Fruit fly (Drosophila melanogaster) whole organism, embryonic: ENCODE data around the gene srp.

Experiments
- Atf-2 ChIP-seq: fragments of 200-800 bp; sonication (Bioruptor generic); optimal IDR thresholded peaks from 2 replicates; lab custom pipeline; 2016; ENCODE audit warnings: missing biosample characterization, missing genetic modification characterization
- CG10267 ChIP-seq: fragments of 200-800 bp; sonication (Bioruptor generic); optimal IDR thresholded peaks from 2 replicates; lab custom pipeline; 2018; ENCODE audit warnings: missing biosample characterization, mild to moderate bottlenecking, missing genetic modification characterization, moderate library complexity
- CG10959 ChIP-seq: fragments of 200-800 bp; sonication (Bioruptor generic); IDR thresholded peaks from 2 replicates; pipeline ENCODE4 v1.3.6; 2022; ENCODE audit warnings: missing biosample characterization, missing genetic modification characterization
- CG10979 ChIP-seq: fragments of 200-800 bp; sonication (Bioruptor generic); optimal IDR thresholded peaks from 2 replicates; lab custom pipeline; 2018; ENCODE audit warnings: missing biosample characterization, mild to moderate bottlenecking, missing genetic modification characterization, moderate library complexity
- CG13775 ChIP-seq: fragments of 200-800 bp; sonication (Bioruptor generic); optimal IDR thresholded peaks from 3 replicates; lab custom pipeline; 2017; ENCODE audit warnings: missing biosample characterization, mild to moderate bottlenecking, missing genetic modification characterization
- CG14050 ChIP-seq: fragments of 200-800 bp; sonication (Bioruptor generic); IDR thresholded peaks from 3 replicates; pipeline ENCODE4 v1.3.6; 2022; ENCODE audit warnings: missing biosample characterization, missing genetic modification characterization
- CG14860 ChIP-seq: fragments of 200-800 bp; sonication (Bioruptor generic); IDR thresholded peaks from 3 replicates; pipeline ENCODE4 v1.3.6; 2022; ENCODE audit warnings: missing biosample characterization, missing genetic modification characterization; ENCODE audit not compliant: partially characterized antibody
- CG14965 ChIP-seq: fragments of 200-800 bp; sonication (Bioruptor generic); optimal IDR thresholded peaks from 2 replicates; lab custom pipeline; 2016; ENCODE audit warnings: missing biosample characterization, missing genetic modification characterization, borderline replicate concordance
- CG15514 ChIP-seq: fragments of 200-800 bp; sonication (Bioruptor generic); optimal IDR thresholded peaks from 3 replicates; lab custom pipeline; 2017; ENCODE audit warnings: missing biosample characterization, missing genetic modification characterization, mild to moderate bottlenecking, moderate library complexity, missing genetic modification reagents
- CG16863 ChIP-seq: fragments of 200-800 bp; sonication (Bioruptor generic); optimal IDR thresholded peaks from 3 replicates; lab custom pipeline; 2016; ENCODE audit warnings: missing biosample characterization, missing genetic modification characterization
- CG18599 ChIP-seq: fragments of 200-800 bp; sonication (Bioruptor generic); optimal IDR thresholded peaks from 3 replicates; lab custom pipeline; 2017; ENCODE audit warnings: missing biosample characterization, missing genetic modification characterization, mild to moderate bottlenecking, moderate library complexity, missing genetic modification reagents
- CG2199 ChIP-seq: fragments of 200-800 bp; sonication (Bioruptor generic); IDR thresholded peaks from 3 replicates; pipeline ENCODE4 v1.3.6; 2022; ENCODE audit warnings: missing biosample characterization, missing genetic modification characterization
- CG3065 ChIP-seq: fragments of 200-800 bp; sonication (Bioruptor generic); optimal IDR thresholded peaks from 2 replicates; lab custom pipeline; 2016; ENCODE audit warnings: missing biosample characterization, missing genetic modification characterization
- CG32532 ChIP-seq: fragments of 200-800 bp; sonication (Bioruptor generic); IDR thresholded peaks from 2 replicates; pipeline ENCODE4 v1.3.6; 2022; ENCODE audit warnings: missing biosample characterization, missing genetic modification characterization
- CG42726 ChIP-seq: fragments of 200-800 bp; sonication (Bioruptor generic); IDR thresholded peaks from 2 replicates; pipeline ENCODE4 v1.3.6; 2022; ENCODE audit warnings: missing biosample characterization, missing genetic modification characterization; ENCODE audit not compliant: partially characterized antibody
- CG4707 ChIP-seq: fragments of 200-800 bp; sonication (Bioruptor generic); optimal IDR thresholded peaks from 2 replicates; lab custom pipeline; 2018; ENCODE audit warnings: missing biosample characterization, mild to moderate bottlenecking, missing genetic modification characterization, moderate library complexity
- CG5953 ChIP-seq: fragments of 200-800 bp; sonication (Bioruptor generic); IDR thresholded peaks from 2 replicates; pipeline ENCODE4 v1.3.6; 2022; ENCODE audit warnings: missing biosample characterization, missing genetic modification characterization
- CG7786 ChIP-seq: fragments of 200-800 bp; sonication (Bioruptor generic); optimal IDR thresholded peaks from 2 replicates; lab custom pipeline; 2016; ENCODE audit warnings: missing biosample characterization, missing genetic modification characterization
- CG8765 ChIP-seq: fragments of 200-800 bp; sonication (Bioruptor generic); IDR thresholded peaks from 2 replicates; pipeline ENCODE4 v1.3.6; 2022; ENCODE audit warnings: missing biosample characterization, missing genetic modification characterization
- CG8924 ChIP-seq: fragments of 200-800 bp; optimal IDR thresholded peaks from 3 replicates; lab custom pipeline; 2019; ENCODE audit warnings: missing biosample characterization, mild to moderate bottlenecking, missing genetic modification characterization, moderate library complexity
- CG9817 ChIP-seq: fragments of 200-800 bp; sonication (Bioruptor generic); optimal IDR thresholded peaks from 2 replicates; lab custom pipeline; 2018; ENCODE audit warnings: missing biosample characterization, mild to moderate bottlenecking, missing genetic modification characterization, moderate library complexity
- CrebB ChIP-seq: fragments of 200-800 bp; sonication (Bioruptor generic); optimal IDR thresholded peaks from 3 replicates; lab custom pipeline; 2018; ENCODE audit warnings: missing biosample characterization, mild to moderate bottlenecking, missing genetic modification characterization
- Doc3 ChIP-seq: fragments of 200-800 bp; sonication (Bioruptor generic); IDR thresholded peaks from 3 replicates; pipeline ENCODE4 v1.3.6; 2022; ENCODE audit warnings: missing biosample characterization, missing genetic modification characterization; ENCODE audit not compliant: partially characterized antibody
- Drgx ChIP-seq: fragments of 200-800 bp; sonication (Bioruptor generic); IDR thresholded peaks from 2 replicates; pipeline ENCODE4 v1.3.6; 2022; ENCODE audit warnings: missing biosample characterization, missing genetic modification characterization
- Ets65A ChIP-seq: fragments of 200-800 bp; sonication (Bioruptor generic); peaks from one replicate; lab custom pipeline; 2016; ENCODE audit warnings: missing biosample characterization, missing genetic modification characterization
- Ets97D ChIP-seq: fragments of 200-800 bp; sonication (Bioruptor generic); optimal IDR thresholded peaks from 3 replicates; lab custom pipeline; 2016; ENCODE audit warnings: missing biosample characterization, missing genetic modification characterization
- HLH4C ChIP-seq: fragments of 200-800 bp; sonication (Bioruptor generic); IDR thresholded peaks from 3 replicates; pipeline ENCODE4 v1.3.6; 2022; ENCODE audit warnings: missing biosample characterization, missing genetic modification characterization; ENCODE audit not compliant: partially characterized antibody
- Hsf ChIP-seq: fragments of 200-800 bp; sonication (Bioruptor generic); optimal IDR thresholded peaks from 3 replicates; lab custom pipeline; 2016; ENCODE audit warnings: missing biosample characterization, missing genetic modification characterization
- Jarid2 ChIP-seq: fragments of 200-800 bp; sonication (Bioruptor generic); optimal IDR thresholded peaks from 3 replicates; lab custom pipeline; 2017; ENCODE audit warnings: mild to moderate bottlenecking, missing biosample characterization, missing genetic modification reagents, missing genetic modification characterization
- Lhr ChIP-seq: fragments of 200-800 bp; sonication (Bioruptor generic); optimal IDR thresholded peaks from 3 replicates; lab custom pipeline; 2017; ENCODE audit warnings: mild to moderate bottlenecking, missing biosample characterization, missing genetic modification reagents, missing genetic modification characterization
- Meics ChIP-seq: fragments of 200-800 bp; sonication (Bioruptor generic); optimal IDR thresholded peaks from 2 replicates; lab custom pipeline; 2017; ENCODE audit warnings: missing biosample characterization, mild to moderate bottlenecking, missing genetic modification characterization
- TFAM ChIP-seq: fragments of 200-800 bp; sonication (Bioruptor generic); optimal IDR thresholded peaks from 2 replicates; lab custom pipeline; 2017; ENCODE audit warnings: missing biosample characterization, missing genetic modification characterization, inconsistent platforms
- abd-A ChIP-seq: fragments of 200-800 bp; sonication (Bioruptor generic); optimal IDR thresholded peaks from 3 replicates; lab custom pipeline; 2019; ENCODE audit warnings: missing biosample characterization, mild to moderate bottlenecking, missing genetic modification characterization, moderate library complexity
- aop ChIP-seq: fragments of 200-800 bp; sonication (Bioruptor generic); IDR thresholded peaks from 2 replicates; pipeline ENCODE4 v1.3.6; 2022; ENCODE audit warnings: missing biosample characterization, missing genetic modification characterization
- ara ChIP-seq: fragments of 200-800 bp; sonication (Bioruptor generic); IDR thresholded peaks from 2 replicates; pipeline ENCODE4 v1.3.6; 2022; ENCODE audit warnings: missing biosample characterization, missing genetic modification characterization
- ase ChIP-seq: fragments of 200-800 bp; sonication (Bioruptor generic); IDR thresholded peaks from 3 replicates; pipeline ENCODE4 v1.3.6; 2022; ENCODE audit warnings: missing biosample characterization, missing genetic modification characterization
- bsh ChIP-seq, 2 experiments: fragments of 200-800 bp; sonication (Bioruptor generic); optimal IDR thresholded peaks; 2 replicates each; lab custom pipeline; 2017 to 2018; ENCODE audit warnings: mild to moderate bottlenecking in 2 of 2, missing biosample characterization in 2 of 2, missing genetic modification characterization in 2 of 2, moderate library complexity in 1 of 2
- caup ChIP-seq: fragments of 200-800 bp; sonication (Bioruptor generic); optimal IDR thresholded peaks from 3 replicates; lab custom pipeline; 2017; ENCODE audit warnings: missing biosample characterization, mild to moderate bottlenecking, missing genetic modification characterization, moderate library complexity; ENCODE audit not compliant: severe bottlenecking
- gce ChIP-seq: fragments of 200-800 bp; sonication (Bioruptor generic); IDR thresholded peaks from 3 replicates; pipeline ENCODE4 v1.3.6; 2022; ENCODE audit warnings: missing biosample characterization, missing genetic modification characterization
- hbn ChIP-seq: fragments of 200-800 bp; sonication (Bioruptor generic); IDR thresholded peaks from 2 replicates; pipeline ENCODE4 v1.3.6; 2022; ENCODE audit warnings: missing biosample characterization, missing genetic modification characterization; ENCODE audit not compliant: partially characterized antibody
- ind ChIP-seq: fragments of 200-800 bp; sonication (Bioruptor generic); optimal IDR thresholded peaks from 3 replicates; lab custom pipeline; 2016; ENCODE audit warnings: missing biosample characterization, missing genetic modification characterization
- ken ChIP-seq: fragments of 200-800 bp; sonication (Bioruptor generic); IDR thresholded peaks from 3 replicates; pipeline ENCODE4 v1.3.6; 2022; ENCODE audit warnings: missing biosample characterization, missing genetic modification characterization
- knrl ChIP-seq: fragments of 200-800 bp; sonication (Bioruptor generic); IDR thresholded peaks from 3 replicates; pipeline ENCODE4 v1.3.6; 2022; ENCODE audit warnings: missing biosample characterization, missing genetic modification characterization; ENCODE audit not compliant: partially characterized antibody
- mam ChIP-seq: fragments of 200-800 bp; sonication (Bioruptor generic); optimal IDR thresholded peaks from 3 replicates; lab custom pipeline; 2016; ENCODE audit warnings: missing biosample characterization, missing genetic modification characterization
- pnt ChIP-seq: fragments of 200-800 bp; sonication (Bioruptor generic); optimal IDR thresholded peaks from 3 replicates; lab custom pipeline; 2016; ENCODE audit warnings: missing biosample characterization, missing genetic modification characterization
- pros ChIP-seq: fragments of 200-800 bp; sonication (Bioruptor generic); optimal IDR thresholded peaks from 3 replicates; lab custom pipeline; 2019; ENCODE audit warnings: missing biosample characterization, mild to moderate bottlenecking, missing genetic modification characterization, moderate library complexity
- sqz ChIP-seq: fragments of 200-800 bp; sonication (Bioruptor generic); optimal IDR thresholded peaks from 3 replicates; lab custom pipeline; 2018; ENCODE audit warnings: missing biosample characterization, mild to moderate bottlenecking, missing genetic modification characterization
- vvl ChIP-seq: fragments of 200-800 bp; sonication (Bioruptor generic); IDR thresholded peaks from 2 replicates; pipeline ENCODE4 v1.3.6; 2022; ENCODE audit warnings: missing biosample characterization, missing genetic modification characterization
- zen ChIP-seq: fragments of 200-800 bp; sonication (Bioruptor generic); optimal IDR thresholded peaks from 3 replicates; lab custom pipeline; 2018; ENCODE audit warnings: missing biosample characterization, mild to moderate bottlenecking, missing genetic modification characterization, moderate library complexity

The srp gene

DNA sequence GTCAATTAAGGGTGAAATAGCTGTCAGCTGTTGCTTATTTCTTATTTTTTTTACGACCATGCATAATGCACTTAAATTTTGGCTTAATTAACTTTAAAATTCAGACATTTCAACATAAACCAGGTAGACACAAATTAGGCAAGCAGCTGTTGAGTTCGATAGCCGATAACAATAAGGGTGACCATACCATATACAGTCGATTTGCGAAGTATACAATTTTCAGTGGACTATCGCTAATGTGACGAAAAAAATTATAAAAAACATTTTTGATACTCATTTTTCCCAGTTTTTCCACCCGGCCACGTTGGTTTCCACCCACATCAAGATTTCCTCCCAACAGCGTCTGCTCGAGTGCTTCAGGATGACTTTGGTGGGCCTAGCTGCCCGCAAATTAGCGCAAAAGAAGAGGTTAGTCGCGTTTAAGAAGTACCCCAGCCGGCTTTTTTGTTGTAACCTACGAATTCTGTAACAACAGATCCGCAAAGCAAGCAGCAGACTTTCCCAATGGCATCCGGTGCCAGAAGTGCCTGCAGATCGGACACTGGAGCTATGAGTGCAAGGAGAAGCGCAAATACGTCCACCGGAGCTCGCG, 22.2 kb upstream of the srp start, which contains the start of the genes CG4287 and CG5516 (continued):
- TF ChIP-seq Atf-2 (GFP tag; lab: Kevin White, UChicago) (no peak), vvl (GFP tag; lab: Robert Waterston, UW) (no peak), Jarid2 (no peak), aop (GFP tag; lab: Robert Waterston, UW) (no peak), bsh (GFP tag; optimal IDR thresholded peaks at IDR 0.05; lab: Kevin White, UChicago) (no peak), Hsf (GFP tag; lab: Kevin White, UChicago) (peak; percentile 7), Lhr (GFP tag; lab: Kevin White, UChicago) (no peak), CG18599 (GFP tag; lab: Kevin White, UChicago) (no peak), gce (GFP tag; lab: Robert Waterston, UW) (no peak), sqz (no peak), Ets65A (GFP tag; lab: Kevin White, UChicago) (no peak), ind (peak; percentile 25), pros (GFP tag; lab: Kevin White, UChicago) (no peak), HLH4C (GFP tag; lab: Robert Waterston, UW) (no peak; the same call in none of the 3 replicates), CG14860 (GFP tag; lab: Robert Waterston, UW) (no peak), Doc3 (GFP tag; lab: Robert Waterston, UW) (peak; percentile 57; the same call in 2 of the 3 replicates), CG32532 (GFP tag; lab: Robert Waterston, UW) (no peak), CG9817 (tag; lab: Kevin White, UChicago) (no peak), CG7786 (peak; percentile 8), knrl (no peak), CG8765 (no peak), CG3065 (GFP tag; lab: Kevin White, UChicago) (no peak), CG14050 (no peak), ken (no peak), CG10959 (no peak), CG13775 (GFP tag; lab: Kevin White, UChicago) (no peak), CG10267 (tag; lab: Kevin White, UChicago) (peak; percentile 11), CG10979 (no peak), Meics (GFP tag; lab: Kevin White, UChicago) (no peak), CG2199 (GFP tag; lab: Robert Waterston, UW) (no peak), CG14965 (no peak), abd-A (tag; lab: Kevin White, UChicago) (no peak), Ets97D (peak; percentile 1), CG16863 (no peak), mam (GFP tag; lab: Kevin White, UChicago) (peak; percentile 51), CG5953 (GFP tag; lab: Robert Waterston, UW) (no peak), CG42726 (GFP tag; lab: Robert Waterston, UW) (no peak), zen (tag; lab: Kevin White, UChicago) (peak; percentile 64), CG15514 (GFP tag; lab: Kevin White, UChicago) (no peak), caup (no peak), CG4707 (no peak), CrebB (tag; lab: Kevin White, UChicago) (no peak), ara (GFP tag; lab: Robert Waterston, UW) (no peak), ase (GFP tag; lab: Robert Waterston, UW) (no peak), TFAM (GFP tag; lab: Kevin White, UChicago) (no peak), CG8924 (tag; lab: Kevin White, UChicago) (no peak), pnt (GFP tag; lab: Kevin White, UChicago) (no peak), hbn (GFP tag; lab: Robert Waterston, UW) (peak; percentile 47; the same call in 1 of the 2 replicates), Drgx (GFP tag; lab: Robert Waterston, UW) (no peak)
